Fruit fly (Drosophila melanogaster) whole organism, prepupa: ENCODE data around the gene Mcm6.

Experiments
- Blimp-1 ChIP-seq: fragments of 200-800 bp; sonication (Bioruptor generic); optimal IDR thresholded peaks from 3 replicates; lab custom pipeline; 2017; ENCODE audit warnings: missing biosample characterization, missing genetic modification characterization, mild to moderate bottlenecking, moderate library complexity, missing genetic modification reagents
- CG10631 ChIP-seq: fragments of 200-800 bp; sonication (Bioruptor generic); optimal IDR thresholded peaks from 2 replicates; lab custom pipeline; 2016; ENCODE audit warnings: missing biosample characterization, missing genetic modification characterization
- CG11762 ChIP-seq: fragments of 200-800 bp; sonication (Bioruptor generic); optimal IDR thresholded peaks from 3 replicates; lab custom pipeline; 2016; ENCODE audit warnings: missing biosample characterization, missing genetic modification characterization; ENCODE audit not compliant: insufficient read depth
- CG15336 ChIP-seq: fragments of 200-800 bp; sonication (Bioruptor generic); IDR thresholded peaks from 2 replicates; pipeline ENCODE4 v1.3.6; 2022; ENCODE audit warnings: missing biosample characterization, missing genetic modification characterization
- CG16779 ChIP-seq: fragments of 200-800 bp; sonication (Bioruptor generic); optimal IDR thresholded peaks from 3 replicates; lab custom pipeline; 2017; ENCODE audit warnings: missing biosample characterization, mild to moderate bottlenecking, missing genetic modification characterization
- CG3032 ChIP-seq: fragments of 200-800 bp; optimal IDR thresholded peaks from 2 replicates; lab custom pipeline; 2019; ENCODE audit warnings: missing biosample characterization, mild to moderate bottlenecking, missing genetic modification characterization, moderate library complexity
- CG31627 ChIP-seq: fragments of 200-800 bp; sonication (Bioruptor generic); optimal IDR thresholded peaks from 3 replicates; lab custom pipeline; 2016; ENCODE audit warnings: missing biosample characterization, missing genetic modification characterization
- CG34406 ChIP-seq: fragments of 200-800 bp; sonication (Bioruptor generic); optimal IDR thresholded peaks from 3 replicates; lab custom pipeline; 2016; ENCODE audit warnings: missing biosample characterization, missing genetic modification characterization
- CG3919 ChIP-seq: fragments of 200-800 bp; sonication (Bioruptor generic); optimal IDR thresholded peaks from 3 replicates; lab custom pipeline; 2016; ENCODE audit warnings: missing biosample characterization, missing genetic modification characterization
- CG4318 ChIP-seq: fragments of 200-800 bp; sonication (Bioruptor generic); optimal IDR thresholded peaks from 3 replicates; lab custom pipeline; 2017; ENCODE audit warnings: missing biosample characterization, mild to moderate bottlenecking, missing genetic modification characterization
- CG6163 ChIP-seq: fragments of 200-800 bp; sonication (Bioruptor generic); IDR thresholded peaks from 3 replicates; pipeline ENCODE4 v1.3.6; 2022; ENCODE audit warnings: missing biosample characterization, missing genetic modification characterization
- CG6276 ChIP-seq: fragments of 200-800 bp; sonication (Bioruptor generic); optimal IDR thresholded peaks from 2 replicates; lab custom pipeline; 2017; ENCODE audit warnings: missing biosample characterization, mild to moderate bottlenecking, missing genetic modification characterization
- CG6792 ChIP-seq: fragments of 200-800 bp; sonication (Bioruptor generic); optimal IDR thresholded peaks from 3 replicates; lab custom pipeline; 2016; ENCODE audit warnings: missing biosample characterization, missing genetic modification characterization
- CG6808 ChIP-seq: fragments of 200-800 bp; sonication (Bioruptor generic); optimal IDR thresholded peaks from 3 replicates; lab custom pipeline; 2017; ENCODE audit warnings: missing biosample characterization, missing genetic modification characterization, mild to moderate bottlenecking, moderate library complexity, missing genetic modification reagents
- CG7368 ChIP-seq: fragments of 200-800 bp; sonication (Bioruptor generic); optimal IDR thresholded peaks from 3 replicates; lab custom pipeline; 2016; ENCODE audit warnings: missing biosample characterization, missing genetic modification characterization
- CG8119 ChIP-seq: fragments of 200-800 bp; sonication (Bioruptor generic); IDR thresholded peaks from 3 replicates; pipeline ENCODE4 v1.3.6; 2022; ENCODE audit warnings: missing biosample characterization, missing genetic modification characterization
- CG8632 ChIP-seq: fragments of 200-800 bp; sonication (Bioruptor generic); optimal IDR thresholded peaks from 3 replicates; lab custom pipeline; 2016; ENCODE audit warnings: missing biosample characterization, missing genetic modification characterization
- Eip75B ChIP-seq: fragments of 200-800 bp; sonication (Bioruptor generic); optimal IDR thresholded peaks from 3 replicates; lab custom pipeline; 2016; ENCODE audit warnings: missing biosample characterization, missing genetic modification characterization
- Eip78C ChIP-seq: fragments of 200-800 bp; sonication (Bioruptor generic); peaks from one replicate; lab custom pipeline; 2016; ENCODE audit warnings: missing biosample characterization, missing genetic modification characterization
- Eip93F ChIP-seq: fragments of 200-800 bp; sonication (Bioruptor generic); optimal IDR thresholded peaks from 2 replicates; lab custom pipeline; 2016; ENCODE audit warnings: missing biosample characterization, mild to moderate bottlenecking, missing genetic modification characterization
- Gug ChIP-seq: fragments of 200-800 bp; sonication (Bioruptor generic); IDR thresholded peaks from 2 replicates; pipeline ENCODE4 v1.3.6; 2022; ENCODE audit warnings: missing biosample characterization, missing genetic modification characterization
- Hr39 ChIP-seq: fragments of 200-800 bp; sonication (Bioruptor generic); optimal IDR thresholded peaks from 2 replicates; lab custom pipeline; 2016; ENCODE audit warnings: missing biosample characterization, missing genetic modification characterization
- Hr4 ChIP-seq: fragments of 200-800 bp; sonication (Bioruptor generic); optimal IDR thresholded peaks from 3 replicates; lab custom pipeline; 2016; ENCODE audit warnings: missing biosample characterization, missing genetic modification characterization
- Lpt ChIP-seq: fragments of 200-800 bp; sonication (Bioruptor generic); optimal IDR thresholded peaks from 3 replicates; lab custom pipeline; 2016; ENCODE audit warnings: missing biosample characterization, missing genetic modification characterization
- Smox ChIP-seq: fragments of 200-800 bp; sonication (Bioruptor generic); optimal IDR thresholded peaks from 3 replicates; lab custom pipeline; 2016; ENCODE audit warnings: missing biosample characterization, missing genetic modification characterization
- Sox102F ChIP-seq: fragments of 200-800 bp; sonication (Bioruptor generic); optimal IDR thresholded peaks from 2 replicates; lab custom pipeline; 2016; ENCODE audit warnings: missing biosample characterization, mild to moderate bottlenecking, missing genetic modification characterization
- Sox14 ChIP-seq: fragments of 200-800 bp; sonication (Bioruptor generic); optimal IDR thresholded peaks from 3 replicates; lab custom pipeline; 2016; ENCODE audit warnings: missing biosample characterization, missing genetic modification characterization
- Sox15 ChIP-seq: fragments of 200-800 bp; sonication (Bioruptor generic); optimal IDR thresholded peaks from 3 replicates; lab custom pipeline; 2016; ENCODE audit warnings: missing biosample characterization, missing genetic modification characterization
- achi ChIP-seq: fragments of 200-800 bp; sonication (Bioruptor generic); optimal IDR thresholded peaks from 3 replicates; lab custom pipeline; 2016; ENCODE audit warnings: missing biosample characterization, missing genetic modification characterization
- acj6 ChIP-seq: fragments of 200-800 bp; sonication (Bioruptor generic); optimal IDR thresholded peaks from 3 replicates; lab custom pipeline; 2016; ENCODE audit warnings: missing biosample characterization, missing genetic modification characterization
- dsx ChIP-seq: fragments of 200-800 bp; optimal IDR thresholded peaks from 3 replicates; lab custom pipeline; 2019; ENCODE audit warnings: missing biosample characterization, mild to moderate bottlenecking, missing genetic modification characterization, moderate library complexity; ENCODE audit not compliant: poor library complexity, severe bottlenecking
- esn ChIP-seq: fragments of 200-800 bp; sonication (Bioruptor generic); optimal IDR thresholded peaks from 2 replicates; lab custom pipeline; 2016; ENCODE audit warnings: missing biosample characterization, mild to moderate bottlenecking, missing genetic modification characterization, moderate library complexity
- fd85E ChIP-seq: fragments of 200-800 bp; sonication (Bioruptor generic); optimal IDR thresholded peaks from 3 replicates; lab custom pipeline; 2016; ENCODE audit warnings: missing biosample characterization, missing genetic modification characterization
- fkh ChIP-seq: fragments of 200-800 bp; sonication (Bioruptor generic); optimal IDR thresholded peaks from 3 replicates; lab custom pipeline; 2017; ENCODE audit warnings: missing biosample characterization, mild to moderate bottlenecking, missing genetic modification characterization, moderate library complexity
- net ChIP-seq: fragments of 200-800 bp; sonication (Bioruptor generic); optimal IDR thresholded peaks from 3 replicates; lab custom pipeline; 2016; ENCODE audit warnings: missing biosample characterization, missing genetic modification characterization
- pdm3 ChIP-seq: fragments of 200-800 bp; sonication (Bioruptor generic); optimal IDR thresholded peaks from 3 replicates; lab custom pipeline; 2016; ENCODE audit warnings: missing biosample characterization, missing genetic modification characterization
- salr ChIP-seq, 2 experiments: fragments of 200-800 bp; sonication (Bioruptor generic); optimal IDR thresholded peaks; 3 replicates each; lab custom pipeline; 2016 to 2018; ENCODE audit warnings: missing biosample characterization in 2 of 2, missing genetic modification characterization in 2 of 2, mild to moderate bottlenecking in 1 of 2
- spab ChIP-seq: fragments of 200-800 bp; sonication (Bioruptor generic); optimal IDR thresholded peaks from 2 replicates; lab custom pipeline; 2017; ENCODE audit warnings: missing biosample characterization, mild to moderate bottlenecking, missing genetic modification characterization, missing genetic modification reagents
- svp ChIP-seq: fragments of 200-800 bp; sonication (Bioruptor generic); peaks from one replicate; lab custom pipeline; 2016; ENCODE audit warnings: missing biosample characterization, missing genetic modification characterization
- topi ChIP-seq: fragments of 200-800 bp; sonication (Bioruptor generic); optimal IDR thresholded peaks from 3 replicates; lab custom pipeline; 2016; ENCODE audit warnings: missing biosample characterization, missing genetic modification characterization

Gene Mcm6

dm6 chrX:6699255-6699885 is 25.2 kb downstream of the Mcm6 start, which contains the start of gene CG14441 (continued):
- TF ChIP-seq dsx (GFP tag; lab: Kevin White, UChicago) (peak; percentile 68), salr (GFP tag; optimal IDR thresholded peaks at IDR 0.05; lab: Kevin White, UChicago) (no peak), CG8632 (GFP tag; lab: Kevin White, UChicago) (peak; percentile 52), esn (GFP tag; lab: Kevin White, UChicago) (peak; percentile 65), CG15336 (peak; percentile 68), Sox102F (GFP tag; lab: Kevin White, UChicago) (peak; percentile 77), topi (peak; percentile 69), Sox14 (GFP tag; lab: Kevin White, UChicago) (peak; percentile 58), CG7368 (GFP tag; lab: Kevin White, UChicago) (peak; percentile 13), pdm3 (GFP tag; lab: Kevin White, UChicago) (peak; percentile 46), Eip78C (GFP tag; lab: Kevin White, UChicago) (peak; percentile 93), CG11762 (GFP tag; lab: Kevin White, UChicago) (peak; percentile 18), spab (GFP tag; lab: Kevin White, UChicago) (no peak), CG6808 (peak; percentile 58), Eip75B (GFP tag; lab: Kevin White, UChicago) (peak; percentile 23), Hr39 (GFP tag; lab: Kevin White, UChicago) (peak; percentile 5), Smox (GFP tag; lab: Kevin White, UChicago) (peak; percentile 6), CG6276 (GFP tag; lab: Kevin White, UChicago) (peak; percentile 18), net (GFP tag; lab: Kevin White, UChicago) (peak; percentile 71), CG34406 (GFP tag; lab: Kevin White, UChicago) (peak; percentile 46), acj6 (GFP tag; lab: Kevin White, UChicago) (no peak), achi (GFP tag; lab: Kevin White, UChicago) (peak; percentile 25), CG16779 (tag; lab: Kevin White, UChicago) (peak; percentile 75), CG4318 (GFP tag; lab: Kevin White, UChicago) (no peak), fkh (GFP tag; lab: Kevin White, UChicago) (peak; percentile 81)
- TF ChIP-seq, all 60 proteins: peak for 42

- TF ChIP-seq Smox (GFP tag; lab: Kevin White, UChicago) (no peak), fkh (GFP tag; lab: Kevin White, UChicago) (peak; percentile 80), CG6276 (GFP tag; lab: Kevin White, UChicago) (no peak)
Observed at dm6 chrX:6700263-6700989, 26.2 kb downstream of the Mcm6 start.

dm6 chrX:6700990-6701530 is 26.9 kb downstream of the Mcm6 start:
- TF ChIP-seq CG6276 (GFP tag; lab: Kevin White, UChicago) (no peak), CG4318 (GFP tag; lab: Kevin White, UChicago) (no peak), fd85E (GFP tag; lab: Kevin White, UChicago) (no peak), CG6792 (no peak), CG6163 (GFP tag; lab: Robert Waterston, UW) (no peak), CG15336 (no peak), CG34406 (GFP tag; lab: Kevin White, UChicago) (no peak)

- peak; percentile 93 for TF ChIP-seq CG8119
- no peak for TF ChIP-seq Sox102F (GFP tag; lab: Kevin White, UChicago)
- peak; percentile 72 for TF ChIP-seq Lpt
- TF ChIP-seq Gug (GFP tag; lab: Robert Waterston, UW) = peak; percentile 83
- no peak for TF ChIP-seq Eip93F (GFP tag; lab: Kevin White, UChicago)
- TF ChIP-seq CG15336 = peak; percentile 91
- TF ChIP-seq CG10631 (GFP tag; lab: Kevin White, UChicago) = peak; percentile 67
- peak; percentile 52 for TF ChIP-seq svp
- TF ChIP-seq salr (GFP tag; optimal IDR thresholded peaks at IDR 0.05; lab: Kevin White, UChicago) = peak; percentile 50 to 75
- TF ChIP-seq Smox (GFP tag; lab: Kevin White, UChicago) = no peak
- TF ChIP-seq CG6163 (GFP tag; lab: Robert Waterston, UW) = peak; percentile 85
- TF ChIP-seq Sox15 (GFP tag; lab: Kevin White, UChicago) = no peak
- TF ChIP-seq Hr4 = peak; percentile 87
- peak; percentile 51 for TF ChIP-seq CG8632 (GFP tag; lab: Kevin White, UChicago)
- TF ChIP-seq dsx (GFP tag; lab: Kevin White, UChicago) = peak; percentile 72
- peak; percentile 59 for TF ChIP-seq CG3919 (GFP tag; lab: Kevin White, UChicago)
- TF ChIP-seq CG31627 (GFP tag; lab: Kevin White, UChicago) = peak; percentile 2
- peak; percentile 75 for TF ChIP-seq CG4318 (GFP tag; lab: Kevin White, UChicago)
- peak; percentile 80 for TF ChIP-seq CG6276 (GFP tag; lab: Kevin White, UChicago)
- TF ChIP-seq acj6 (GFP tag; lab: Kevin White, UChicago) = peak; percentile 65
- TF ChIP-seq esn (GFP tag; lab: Kevin White, UChicago) = no peak
- TF ChIP-seq Blimp-1 (GFP tag; lab: Kevin White, UChicago) = no peak
- peak; percentile 75 for TF ChIP-seq CG3032
- TF ChIP-seq CG34406 (GFP tag; lab: Kevin White, UChicago) = peak; percentile 25
Observed at dm6 chrX:6702028-6702433, 27.8 kb downstream of the Mcm6 start.
